Worm (Caenorhabditis elegans) whole organism, L4 larva: ENCODE measurements around the gene R01H2.8.

ENCODE experiments used
- aha-1 ChIP-seq: fragments of 150-350 bp; peaks from one replicate; lab custom pipeline; 2014; ENCODE audit warnings: missing biosample characterization, missing genetic modification characterization
- cey-2 ChIP-seq: sonication (generic microtip); optimal IDR thresholded peaks from 3 replicates; lab custom pipeline; 2017; ENCODE audit warnings: missing genetic modification characterization, mild to moderate bottlenecking, missing compliant biosample characterization, antibody characterized with exemption, borderline replicate concordance; ENCODE audit not compliant: insufficient read depth
- daf-12 ChIP-seq: fragments of 150-350 bp; optimal IDR thresholded peaks from 2 replicates; lab custom pipeline; 2014; ENCODE audit warnings: missing biosample characterization, missing genetic modification reagents, missing genetic modification characterization
- jun-1 ChIP-seq: fragments of 150-350 bp; optimal IDR thresholded peaks from 2 replicates; lab custom pipeline; 2014; ENCODE audit warnings: missing biosample characterization, missing genetic modification reagents, missing genetic modification characterization
- lin-13 ChIP-seq: fragments of 150-350 bp; optimal IDR thresholded peaks from 2 replicates; lab custom pipeline; 2014; ENCODE audit warnings: missing biosample characterization, missing genetic modification reagents, missing genetic modification characterization
- mdl-1 ChIP-seq, 2 experiments: fragments of 150-350 bp in 1 of 2; sonication (generic microtip) in 1 of 2; optimal IDR thresholded peaks; 2 replicates each; lab custom pipeline; 2014 to 2017; ENCODE audit warnings: missing biosample characterization in 2 of 2, missing genetic modification characterization in 2 of 2
- mep-1 ChIP-seq: fragments of 150-350 bp; sonication (generic microtip); optimal IDR thresholded peaks from 3 replicates; lab custom pipeline; 2014; ENCODE audit warnings: missing biosample characterization, missing genetic modification characterization
- ztf-11 ChIP-seq: fragments of 150-350 bp; optimal IDR thresholded peaks from 2 replicates; lab custom pipeline; 2014; ENCODE audit warnings: missing biosample characterization, missing genetic modification characterization
- ztf-7 ChIP-seq: fragments of 150-350 bp; optimal IDR thresholded peaks from 2 replicates; lab custom pipeline; 2014; ENCODE audit warnings: missing biosample characterization, missing genetic modification characterization

DNA sequence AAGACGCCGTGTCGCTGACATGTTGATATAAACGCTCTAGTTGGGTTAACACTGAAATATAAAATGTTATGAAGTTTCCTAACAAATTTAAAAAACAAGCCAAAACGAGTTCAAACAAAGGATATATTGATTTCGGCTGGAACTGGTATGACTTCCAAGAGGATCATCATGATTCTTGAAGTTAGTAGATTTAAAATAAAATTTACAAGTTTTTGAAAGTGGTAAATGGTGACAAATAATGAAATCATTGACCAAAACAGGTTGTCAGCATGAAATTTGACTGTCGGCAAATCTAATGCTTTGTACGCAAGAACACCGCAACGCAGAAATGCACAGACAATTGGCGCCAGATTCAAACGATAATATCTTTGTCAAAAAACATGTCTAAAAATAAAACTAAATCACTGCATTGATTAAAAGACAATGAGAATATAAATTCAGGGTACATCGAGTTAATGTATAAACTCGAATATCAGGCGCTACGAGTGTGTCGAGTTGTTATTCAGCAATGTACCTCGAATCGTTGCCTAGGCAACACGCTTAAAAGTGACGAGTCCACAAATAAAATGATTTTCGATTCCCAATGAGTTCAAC, at the start of gene R01H2.8, which contains the start of gene ubc-18:
- TF ChIP-seq mep-1 (peak; percentile 5), ztf-7 (no peak), jun-1 (tag; lab: Kevin White, UChicago) (no peak), lin-13 (no peak), cey-2 (tag; lab: Kevin White, UChicago) (no peak), mdl-1 (tag; optimal IDR thresholded peaks at IDR 0.05; lab: Kevin White, UChicago) (no peak), ztf-11 (tag; lab: Kevin White, UChicago) (no peak), daf-12 (no peak), aha-1 (no peak)
